Fruit fly (Drosophila melanogaster) whole organism, embryonic: ENCODE results near the gene Vps26.

Experiments used
- Ada2b ChIP-seq: fragments of 200-800 bp; sonication (Bioruptor generic); IDR thresholded peaks from 2 replicates; pipeline ENCODE4 v1.3.6; 2022; ENCODE audit warnings: missing biosample characterization, missing genetic modification characterization
- Aef1 ChIP-seq: fragments of 200-800 bp; sonication (Bioruptor generic); IDR thresholded peaks from 3 replicates; pipeline ENCODE4 v1.3.6; 2022; ENCODE audit warnings: missing biosample characterization, missing genetic modification characterization
- Antp ChIP-seq: fragments of 200-800 bp; sonication (Bioruptor generic); optimal IDR thresholded peaks from 3 replicates; lab custom pipeline; 2016; ENCODE audit warnings: missing biosample characterization, missing genetic modification characterization
- CG10267 ChIP-seq: fragments of 200-800 bp; sonication (Bioruptor generic); optimal IDR thresholded peaks from 2 replicates; lab custom pipeline; 2018; ENCODE audit warnings: missing biosample characterization, mild to moderate bottlenecking, missing genetic modification characterization, moderate library complexity
- CG10274 ChIP-seq: fragments of 200-800 bp; sonication (Bioruptor generic); optimal IDR thresholded peaks from 3 replicates; lab custom pipeline; 2017; ENCODE audit warnings: missing biosample characterization, mild to moderate bottlenecking, missing genetic modification characterization
- CG12219 ChIP-seq: fragments of 200-800 bp; sonication (Bioruptor generic); optimal IDR thresholded peaks from 3 replicates; lab custom pipeline; 2018; ENCODE audit warnings: missing biosample characterization, mild to moderate bottlenecking, missing genetic modification characterization
- CG13123 ChIP-seq: fragments of 200-800 bp; sonication (Bioruptor generic); optimal IDR thresholded peaks from 2 replicates; lab custom pipeline; 2016; ENCODE audit warnings: missing biosample characterization, missing genetic modification characterization
- CG13424 ChIP-seq: fragments of 200-800 bp; sonication (Bioruptor generic); optimal IDR thresholded peaks from 2 replicates; lab custom pipeline; 2019; ENCODE audit warnings: missing biosample characterization, mild to moderate bottlenecking, missing genetic modification characterization, moderate library complexity
- CG13624 ChIP-seq: fragments of 200-800 bp; sonication (Bioruptor generic); optimal IDR thresholded peaks from 2 replicates; lab custom pipeline; 2016; ENCODE audit warnings: missing biosample characterization, missing genetic modification characterization
- CG14667 ChIP-seq: fragments of 200-800 bp; sonication (Bioruptor generic); IDR thresholded peaks from 2 replicates; pipeline ENCODE4 v1.3.6; 2022; ENCODE audit warnings: missing biosample characterization, missing genetic modification characterization
- CG15011 ChIP-seq: fragments of 200-800 bp; sonication (Bioruptor generic); optimal IDR thresholded peaks from 3 replicates; lab custom pipeline; 2018; ENCODE audit warnings: missing biosample characterization, mild to moderate bottlenecking, missing genetic modification characterization
- CG16779 ChIP-seq: fragments of 200-800 bp; sonication (Bioruptor generic); IDR thresholded peaks from 2 replicates; pipeline ENCODE4 v1.3.6; 2022; ENCODE audit warnings: missing biosample characterization, missing genetic modification characterization
- CG17829 ChIP-seq: fragments of 200-800 bp; optimal IDR thresholded peaks from 2 replicates; lab custom pipeline; 2019; ENCODE audit warnings: missing biosample characterization, mild to moderate bottlenecking, missing genetic modification characterization, moderate library complexity
- CG2120 ChIP-seq: fragments of 200-800 bp; sonication (Bioruptor generic); optimal IDR thresholded peaks from 3 replicates; lab custom pipeline; 2016; ENCODE audit warnings: missing biosample characterization, missing genetic modification characterization
- CG30431 ChIP-seq: fragments of 200-800 bp; sonication (Bioruptor generic); optimal IDR thresholded peaks from 2 replicates; lab custom pipeline; 2017; ENCODE audit warnings: missing biosample characterization, missing genetic modification characterization
- CG3065 ChIP-seq: fragments of 200-800 bp; sonication (Bioruptor generic); optimal IDR thresholded peaks from 2 replicates; lab custom pipeline; 2016; ENCODE audit warnings: missing biosample characterization, missing genetic modification characterization
- CG32767 ChIP-seq: fragments of 200-800 bp; sonication (Bioruptor generic); IDR thresholded peaks from 2 replicates; pipeline ENCODE4 v1.3.6; 2022; ENCODE audit warnings: missing biosample characterization, missing genetic modification characterization
- CG32772 ChIP-seq: fragments of 200-800 bp; sonication (Bioruptor generic); IDR thresholded peaks from 2 replicates; pipeline ENCODE4 v1.3.6; 2022; ENCODE audit warnings: missing biosample characterization, missing genetic modification characterization
- CG4730 ChIP-seq: fragments of 200-800 bp; sonication (Bioruptor generic); IDR thresholded peaks from 2 replicates; pipeline ENCODE4 v1.3.6; 2022; ENCODE audit warnings: missing biosample characterization, missing genetic modification characterization
- CG4820 ChIP-seq: fragments of 200-800 bp; sonication (Bioruptor generic); optimal IDR thresholded peaks from 3 replicates; lab custom pipeline; 2016; ENCODE audit warnings: missing biosample characterization, missing genetic modification characterization
- CG6683 ChIP-seq: fragments of 200-800 bp; sonication (Bioruptor generic); optimal IDR thresholded peaks from 2 replicates; lab custom pipeline; 2017; ENCODE audit warnings: missing biosample characterization, mild to moderate bottlenecking, missing genetic modification characterization, missing genetic modification reagents
- CG6765 ChIP-seq: fragments of 200-800 bp; sonication (Bioruptor generic); optimal IDR thresholded peaks from 3 replicates; lab custom pipeline; 2017; ENCODE audit warnings: missing biosample characterization, mild to moderate bottlenecking, missing genetic modification characterization
- CG7556 ChIP-seq: fragments of 200-800 bp; sonication (Bioruptor generic); optimal IDR thresholded peaks from 2 replicates; lab custom pipeline; 2017; ENCODE audit warnings: missing biosample characterization, mild to moderate bottlenecking, missing genetic modification characterization
- CG7928 ChIP-seq: fragments of 200-800 bp; sonication (Bioruptor generic); optimal IDR thresholded peaks from 2 replicates; lab custom pipeline; 2017; ENCODE audit warnings: missing biosample characterization, mild to moderate bottlenecking, missing genetic modification characterization
- CG8359 ChIP-seq: fragments of 200-800 bp; sonication (Bioruptor generic); optimal IDR thresholded peaks from 2 replicates; lab custom pipeline; 2017; ENCODE audit warnings: missing biosample characterization, mild to moderate bottlenecking, missing genetic modification characterization, borderline replicate concordance
- CG9215 ChIP-seq: fragments of 200-800 bp; sonication (Bioruptor generic); IDR thresholded peaks from 2 replicates; pipeline ENCODE4 v1.3.6; 2022; ENCODE audit warnings: missing biosample characterization, missing genetic modification characterization
- Dfd ChIP-seq, 2 experiments: fragments of >200 bp; optimal IDR thresholded peaks; 2 replicates each; lab custom pipeline; 2017; ENCODE audit warnings: missing biosample characterization in 2 of 2, missing genetic modification characterization in 2 of 2
- Fer1 ChIP-seq: fragments of 200-800 bp; sonication (Bioruptor generic); optimal IDR thresholded peaks from 2 replicates; lab custom pipeline; 2017; ENCODE audit warnings: missing biosample characterization, mild to moderate bottlenecking, missing genetic modification characterization
- Mad ChIP-seq: fragments of 200-800 bp; sonication (Bioruptor generic); optimal IDR thresholded peaks from 2 replicates; lab custom pipeline; 2016; ENCODE audit warnings: missing biosample characterization, missing genetic modification characterization
- Med ChIP-seq: fragments of 200-800 bp; sonication (Bioruptor generic); peaks from one replicate; lab custom pipeline; 2016; ENCODE audit warnings: missing biosample characterization, missing genetic modification characterization, mild to moderate bottlenecking, inconsistent platforms, moderate library complexity
- Meics ChIP-seq: fragments of 200-800 bp; sonication (Bioruptor generic); optimal IDR thresholded peaks from 2 replicates; lab custom pipeline; 2017; ENCODE audit warnings: missing biosample characterization, mild to moderate bottlenecking, missing genetic modification characterization
- Nf-YB ChIP-seq: fragments of 200-800 bp; sonication (Bioruptor generic); optimal IDR thresholded peaks from 3 replicates; lab custom pipeline; 2019; ENCODE audit warnings: missing biosample characterization, mild to moderate bottlenecking, missing genetic modification characterization, moderate library complexity
- Oli ChIP-seq: fragments of 200-800 bp; sonication (Bioruptor generic); optimal IDR thresholded peaks from 2 replicates; lab custom pipeline; 2018; ENCODE audit warnings: missing biosample characterization, mild to moderate bottlenecking, missing genetic modification characterization, moderate library complexity
- Poxn ChIP-seq: fragments of 200-800 bp; sonication (Bioruptor generic); IDR thresholded peaks from 2 replicates; pipeline ENCODE4 v1.3.6; 2022; ENCODE audit warnings: missing biosample characterization, missing genetic modification characterization
- Sox102F ChIP-seq: fragments of 200-800 bp; sonication (Bioruptor generic); optimal IDR thresholded peaks from 2 replicates; lab custom pipeline; 2018; ENCODE audit warnings: missing biosample characterization, mild to moderate bottlenecking, missing genetic modification characterization, moderate library complexity
- amos ChIP-seq: fragments of 200-800 bp; sonication (Bioruptor generic); IDR thresholded peaks from 2 replicates; pipeline ENCODE4 v1.3.6; 2022; ENCODE audit warnings: missing biosample characterization, missing genetic modification characterization; ENCODE audit not compliant: partially characterized antibody
- aop ChIP-seq: fragments of 200-800 bp; sonication (Bioruptor generic); IDR thresholded peaks from 2 replicates; pipeline ENCODE4 v1.3.6; 2022; ENCODE audit warnings: missing biosample characterization, missing genetic modification characterization
- ato ChIP-seq: fragments of 200-800 bp; sonication (Bioruptor generic); IDR thresholded peaks from 2 replicates; pipeline ENCODE4 v1.3.6; 2022; ENCODE audit warnings: missing biosample characterization, missing genetic modification characterization; ENCODE audit not compliant: partially characterized antibody
- btn ChIP-seq: fragments of 200-800 bp; sonication (Bioruptor generic); optimal IDR thresholded peaks from 2 replicates; lab custom pipeline; 2016; ENCODE audit warnings: missing biosample characterization, missing genetic modification characterization
- dan ChIP-seq: fragments of 200-800 bp; sonication (Bioruptor generic); IDR thresholded peaks from 2 replicates; pipeline ENCODE4 v1.3.6; 2022; ENCODE audit warnings: missing biosample characterization, missing genetic modification characterization
- dm ChIP-seq: fragments of 200-800 bp; sonication (Bioruptor generic); optimal IDR thresholded peaks from 3 replicates; lab custom pipeline; 2016; ENCODE audit warnings: missing biosample characterization, missing genetic modification characterization
- h ChIP-seq: fragments of >200 bp; optimal IDR thresholded peaks from 2 replicates; lab custom pipeline; 2017
- insv ChIP-seq, 2 experiments: fragments of 200-800 bp; sonication (Bioruptor generic); optimal IDR thresholded peaks; 3 replicates each; lab custom pipeline; 2016 to 2018; ENCODE audit warnings: missing biosample characterization in 2 of 2, missing genetic modification characterization in 2 of 2
- kah ChIP-seq: fragments of 200-800 bp; sonication (Bioruptor generic); optimal IDR thresholded peaks from 2 replicates; lab custom pipeline; 2018; ENCODE audit warnings: missing biosample characterization, mild to moderate bottlenecking, missing genetic modification characterization
- nerfin-1 ChIP-seq: fragments of 200-800 bp; sonication (Bioruptor generic); optimal IDR thresholded peaks from 3 replicates; lab custom pipeline; 2019; ENCODE audit warnings: missing biosample characterization, mild to moderate bottlenecking, missing genetic modification characterization, moderate library complexity
- nom ChIP-seq: fragments of 200-800 bp; sonication (Bioruptor generic); optimal IDR thresholded peaks from 2 replicates; lab custom pipeline; 2017; ENCODE audit warnings: missing biosample characterization, missing genetic modification characterization, mild to moderate bottlenecking, moderate library complexity, missing genetic modification reagents
- pan ChIP-seq, 4 experiments: fragments of >200 bp in 3 of 4; fragments of 200-800 bp in 1 of 4; sonication (Bioruptor generic) in 1 of 4; optimal IDR thresholded peaks in 3 of 4; IDR thresholded peaks in 1 of 4; 2 replicates each; pipeline versions ENCODE4 v1.3.6 to Lab custom; 2017 to 2022; ENCODE audit warnings: missing biosample characterization in 2 of 4, missing genetic modification characterization in 2 of 4, mixed read lengths in 1 of 4
- slou ChIP-seq: fragments of 200-800 bp; sonication (Bioruptor generic); optimal IDR thresholded peaks from 3 replicates; lab custom pipeline; 2016; ENCODE audit warnings: missing biosample characterization, missing genetic modification characterization
- stwl ChIP-seq: fragments of 200-800 bp; sonication (Bioruptor generic); optimal IDR thresholded peaks from 3 replicates; lab custom pipeline; 2018; ENCODE audit warnings: missing biosample characterization, mild to moderate bottlenecking, missing genetic modification characterization, moderate library complexity
- vnd ChIP-seq: fragments of 200-800 bp; sonication (Bioruptor generic); IDR thresholded peaks from 3 replicates; pipeline ENCODE4 v1.3.6; 2022; ENCODE audit warnings: missing biosample characterization, missing genetic modification characterization; ENCODE audit not compliant: partially characterized antibody

The Vps26 gene

DNA sequence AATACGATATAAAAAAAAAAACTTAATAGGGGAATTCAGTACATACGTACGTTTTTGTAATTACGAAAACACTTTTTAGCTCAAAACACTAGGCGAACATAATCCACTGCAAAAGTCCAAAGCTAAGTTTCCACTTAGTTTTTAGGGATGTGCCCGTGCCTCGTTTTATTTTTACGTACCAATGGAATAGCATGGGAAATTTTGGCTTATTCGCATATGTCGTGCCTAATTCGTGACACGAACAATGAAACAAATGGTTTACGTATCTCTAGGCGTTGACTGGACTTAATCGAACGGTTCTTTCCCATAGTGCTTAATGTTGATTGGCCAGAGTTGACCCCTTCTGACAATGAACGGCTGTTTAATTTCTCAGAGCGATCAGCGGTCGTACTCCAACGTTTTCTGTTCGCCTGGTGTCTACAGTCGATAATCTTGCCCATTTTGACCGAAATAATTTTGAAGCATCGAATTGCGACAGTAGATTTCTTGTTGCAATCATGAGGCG, 6.0 kb downstream of the Vps26 start, which contains the start of gene CG14818 (continued):
- TF ChIP-seq Sox102F = no peak
- no peak for TF ChIP-seq pan (optimal IDR thresholded peaks at IDR 0.05; lab: Kevin White, UChicago)
- peak in 1 of 2 experiments; percentile 73 for TF ChIP-seq pan (GFP tag; optimal IDR thresholded peaks at IDR 0.05 in 1 of 2, IDR thresholded peaks at IDR 0.05 in 1 of 2)
- peak; percentile 76 for TF ChIP-seq Antp (GFP tag; lab: Kevin White, UChicago)
- TF ChIP-seq CG2120 (GFP tag; lab: Kevin White, UChicago) = peak; percentile 67
- TF ChIP-seq aop (GFP tag; lab: Robert Waterston, UW) = no peak
- no peak for TF ChIP-seq CG3065
- peak; percentile 51 for TF ChIP-seq CG4820
- TF ChIP-seq Oli (tag; lab: Kevin White, UChicago) = peak; percentile 34
- TF ChIP-seq CG14667 (GFP tag; lab: Robert Waterston, UW) = 0 out of 2 replicates have a peak, but pooled peaks have one; percentile 15
- no peak for TF ChIP-seq CG13123
- TF ChIP-seq Mad (GFP tag; lab: Kevin White, UChicago) = peak; percentile 53
- no peak for TF ChIP-seq h
- TF ChIP-seq CG13424 (tag; lab: Kevin White, UChicago) = peak; percentile 69
- peak; percentile 45 for TF ChIP-seq CG10267 (tag; lab: Kevin White, UChicago)
- no peak for TF ChIP-seq CG7928
- TF ChIP-seq ato (GFP tag; lab: Robert Waterston, UW) = peak; percentile 46; the same call in 1 of the 2 replicates
- peak; percentile 52 for TF ChIP-seq Meics
- TF ChIP-seq dan (GFP tag; lab: Robert Waterston, UW) = no peak
- TF ChIP-seq Poxn (GFP tag; lab: Robert Waterston, UW) = no peak
- peak; percentile 84 for TF ChIP-seq vnd (GFP tag; lab: Robert Waterston, UW)
- peak; percentile 47 for TF ChIP-seq CG13624 (GFP tag; lab: Kevin White, UChicago)
- TF ChIP-seq CG10274 = no peak
- TF ChIP-seq CG32767 (GFP tag; lab: Robert Waterston, UW) = no peak
- TF ChIP-seq CG8359 (GFP tag; lab: Kevin White, UChicago) = no peak
- TF ChIP-seq CG17829 = peak; percentile 31
- TF ChIP-seq CG4730 (GFP tag; lab: Robert Waterston, UW) = peak; percentile 26; the same call in 1 of the 2 replicates
- TF ChIP-seq dm (GFP tag; lab: Kevin White, UChicago) = peak; percentile 25
- no peak for TF ChIP-seq Dfd (GFP tag; optimal IDR thresholded peaks at IDR 0.05; lab: Kevin White, UChicago)
- peak; percentile 72 for TF ChIP-seq CG32772
- TF ChIP-seq Nf-YB (GFP tag; lab: Kevin White, UChicago) = peak; percentile 79
- peak; percentile 60 for TF ChIP-seq Ada2b
- TF ChIP-seq CG7556 (GFP tag; lab: Kevin White, UChicago) = peak; percentile 15
- TF ChIP-seq amos (GFP tag; lab: Robert Waterston, UW) = peak; percentile 78
- TF ChIP-seq kah = no peak
- TF ChIP-seq nerfin-1 (tag; lab: Kevin White, UChicago) = no peak
- TF ChIP-seq Med (GFP tag; lab: Kevin White, UChicago) = peak; percentile 95
- TF ChIP-seq CG30431 (GFP tag; lab: Kevin White, UChicago) = peak; percentile 12
- 0 out of 2 replicates have a peak, but pooled peaks have one; percentile 45 for TF ChIP-seq CG16779 (GFP tag; lab: Robert Waterston, UW)
- TF ChIP-seq CG15011 (GFP tag; lab: Kevin White, UChicago) = no peak
- TF ChIP-seq CG6683 (GFP tag; lab: Kevin White, UChicago) = no peak
- no peak for TF ChIP-seq CG6765 (GFP tag; lab: Kevin White, UChicago)
- no peak for TF ChIP-seq btn
- TF ChIP-seq Fer1 = peak; percentile 31
- peak; percentile 39; the same call in 1 of the 3 replicates for TF ChIP-seq Aef1 (GFP tag; lab: Robert Waterston, UW)
- no peak for TF ChIP-seq nom
- peak in 1 of 2 experiments; percentile 81 for TF ChIP-seq insv (GFP tag; optimal IDR thresholded peaks at IDR 0.05; lab: Kevin White, UChicago)
- peak; percentile 65 for TF ChIP-seq CG9215 (GFP tag; lab: Robert Waterston, UW)
- no peak for TF ChIP-seq stwl (tag; lab: Kevin White, UChicago)
- peak; percentile 38 for TF ChIP-seq CG12219 (GFP tag; lab: Kevin White, UChicago)
- no peak for TF ChIP-seq slou (GFP tag; lab: Kevin White, UChicago)
